Worm (Caenorhabditis elegans) whole organism, L1 larva: ENCODE data around the gene str-227.

Source experiments
- C34B4.2 ChIP-seq: sonication (generic microtip); optimal IDR thresholded peaks from 2 replicates; lab custom pipeline; 2017; ENCODE audit warnings: mild to moderate bottlenecking, missing genetic modification characterization, missing compliant biosample characterization
- ceh-82 ChIP-seq, 3 experiments: fragments of 150-350 bp in 1 of 3; sonication (generic microtip) in 2 of 3; optimal IDR thresholded peaks; 2 replicates each; lab custom pipeline; 2014 to 2017; ENCODE audit warnings: missing biosample characterization in 3 of 3, missing genetic modification characterization in 3 of 3
- dsc-1 ChIP-seq: sonication (generic microtip); optimal IDR thresholded peaks from 2 replicates; lab custom pipeline; 2016; ENCODE audit warnings: mild to moderate bottlenecking, missing genetic modification characterization, missing compliant biosample characterization
- elt-3 ChIP-seq, 6 experiments: fragments of 150-350 bp in 1 of 6; sonication (generic microtip); optimal IDR thresholded peaks; 2 replicates each; lab custom pipeline; 2017 to 2018; ENCODE audit warnings: missing biosample characterization in 6 of 6, missing genetic modification characterization in 6 of 6, inconsistent platforms in 1 of 6
- hpl-2 ChIP-seq: fragments of 150-350 bp; optimal IDR thresholded peaks from 2 replicates; lab custom pipeline; 2014; ENCODE audit warnings: missing biosample characterization, missing genetic modification reagents, missing genetic modification characterization
- lin-39 ChIP-seq: fragments of 150-350 bp; optimal IDR thresholded peaks from 2 replicates; lab custom pipeline; 2014; ENCODE audit warnings: missing biosample characterization, missing genetic modification reagents, missing genetic modification characterization
- mdl-1 ChIP-seq, 2 experiments: fragments of 150-350 bp; optimal IDR thresholded peaks; 2 replicates each; lab custom pipeline; 2014 to 2017; ENCODE audit warnings: missing biosample characterization in 2 of 2, missing genetic modification characterization in 2 of 2, inconsistent platforms in 1 of 2
- nhr-11 ChIP-seq: fragments of 150-350 bp; optimal IDR thresholded peaks from 2 replicates; lab custom pipeline; 2014; ENCODE audit warnings: missing biosample characterization, missing genetic modification characterization
- nhr-28 ChIP-seq: fragments of 150-350 bp; optimal IDR thresholded peaks from 2 replicates; lab custom pipeline; 2014; ENCODE audit warnings: missing biosample characterization, missing genetic modification characterization
- nhr-77 ChIP-seq: fragments of 150-350 bp; optimal IDR thresholded peaks from 2 replicates; lab custom pipeline; 2014; ENCODE audit warnings: missing biosample characterization, missing genetic modification characterization
- nhr-90 ChIP-seq: sonication (generic microtip); optimal IDR thresholded peaks from 2 replicates; lab custom pipeline; 2016; ENCODE audit warnings: mild to moderate bottlenecking, missing genetic modification characterization, missing compliant biosample characterization; ENCODE audit not compliant: poor library complexity
- pqm-1 ChIP-seq: sonication (generic microtip); optimal IDR thresholded peaks from 3 replicates; lab custom pipeline; 2017; ENCODE audit warnings: missing biosample characterization, missing genetic modification characterization
- skn-1 ChIP-seq: fragments of 150-350 bp; optimal IDR thresholded peaks from 2 replicates; lab custom pipeline; 2014; ENCODE audit warnings: missing biosample characterization, missing genetic modification characterization
- vab-15 ChIP-seq: sonication (generic microtip); optimal IDR thresholded peaks from 2 replicates; lab custom pipeline; 2017; ENCODE audit warnings: missing genotype, mild to moderate bottlenecking, missing genetic modification characterization, missing compliant biosample characterization

- TF ChIP-seq nhr-77 (tag; lab: Kevin White, UChicago): no peak
- TF ChIP-seq nhr-90 (tag; lab: Kevin White, UChicago): no peak
- TF ChIP-seq ceh-82 (tag; optimal IDR thresholded peaks at IDR 0.05; lab: Kevin White, UChicago): no peak
- TF ChIP-seq pqm-1 (tag; lab: Kevin White, UChicago): no peak
- no peak for TF ChIP-seq elt-3 (tag; optimal IDR thresholded peaks at IDR 0.05; lab: Kevin White, UChicago)
- TF ChIP-seq skn-1: no peak
- TF ChIP-seq nhr-28 (tag; lab: Kevin White, UChicago): no peak
- TF ChIP-seq dsc-1 (tag; lab: Kevin White, UChicago): no peak
- no peak for TF ChIP-seq nhr-11 (tag; lab: Kevin White, UChicago)
- no peak for TF ChIP-seq C34B4.2 (tag; lab: Kevin White, UChicago)
- TF ChIP-seq mdl-1 (tag; optimal IDR thresholded peaks at IDR 0.05; lab: Kevin White, UChicago): no peak
- TF ChIP-seq lin-39 (tag; lab: Kevin White, UChicago): no peak
- TF ChIP-seq vab-15 (tag; lab: Kevin White, UChicago): no peak
- no peak for TF ChIP-seq hpl-2 (GFP tag; lab: Kevin White, UChicago)
These were observed 34.9 kb downstream of the str-227 start, which contains the start of gene T24A6.20 for ce11 chrV:3552740-3553469.
